Fruit fly (Drosophila melanogaster): ENCODE data around the gene okr.

The okr gene

DNA sequence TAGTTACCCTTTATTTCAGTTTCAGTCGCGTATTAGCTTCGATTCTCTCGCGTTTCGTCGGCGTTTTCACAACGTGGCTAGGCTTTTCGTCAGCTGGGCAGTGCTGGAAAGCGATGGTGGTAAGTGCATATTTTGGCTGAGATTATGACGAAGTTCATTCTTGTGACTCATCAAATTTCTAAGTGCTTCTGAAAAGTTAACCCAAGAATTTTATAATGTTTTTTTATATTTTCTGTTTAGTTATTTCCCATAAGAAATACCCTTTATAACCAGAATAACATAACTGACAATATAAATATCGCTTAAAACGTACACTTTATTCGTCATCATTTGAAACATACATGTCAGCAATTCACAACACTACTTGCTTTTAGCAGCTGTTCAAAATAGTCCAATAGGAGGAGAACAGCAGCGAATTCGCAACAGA is 44.6 kb upstream of the okr start, which contains the start of the genes CG17260 and SerRS (continued):
- TF ChIP-seq fd64A (GFP tag; optimal IDR thresholded peaks at IDR 0.05): no peak
- peak; percentile 54 for TF ChIP-seq CG4282 (GFP tag; optimal IDR thresholded peaks at IDR 0.05)
- TF ChIP-seq CG7372 (GFP tag; IDR thresholded peaks at IDR 0.05): peak; percentile 88
- peak; percentile 96 for TF ChIP-seq Xbp1 (GFP tag; optimal IDR thresholded peaks at IDR 0.05)
- peak; percentile 94 for TF ChIP-seq HmgZ (tag; optimal IDR thresholded peaks at IDR 0.05)
- peak; percentile 81 for TF ChIP-seq CG15011 (GFP tag; optimal IDR thresholded peaks at IDR 0.05)
- peak; percentile 98 for TF ChIP-seq CG2120 (GFP tag; optimal IDR thresholded peaks at IDR 0.05)
- peak; percentile 81 for TF ChIP-seq CG1603 (tag; optimal IDR thresholded peaks at IDR 0.05)
- peak; percentile 53 for TF ChIP-seq gcm2 (GFP tag; optimal IDR thresholded peaks at IDR 0.05)
- peak; percentile 91 for TF ChIP-seq CG11093 (GFP tag; IDR thresholded peaks at IDR 0.05)
- TF ChIP-seq corto (GFP tag; optimal IDR thresholded peaks at IDR 0.05): no peak
- TF ChIP-seq CG31388 (GFP tag; optimal IDR thresholded peaks at IDR 0.05): peak; percentile 80
- peak; percentile 95 for TF ChIP-seq dysf (GFP tag; IDR thresholded peaks at IDR 0.05)
- TF ChIP-seq CG12104 (GFP tag; optimal IDR thresholded peaks at IDR 0.05): peak; percentile 89
- peak; percentile 63 for TF ChIP-seq p53 (GFP tag; optimal IDR thresholded peaks at IDR 0.05)
- peak; percentile 90 for TF ChIP-seq CG34376 (GFP tag; optimal IDR thresholded peaks at IDR 0.05)
- peak; percentile 77; the same call in 1 of the 2 replicates for TF ChIP-seq cas (GFP tag; IDR thresholded peaks at IDR 0.05)
- TF ChIP-seq crc (GFP tag; optimal IDR thresholded peaks at IDR 0.05): peak; percentile 88
- TF ChIP-seq Atf3 (GFP tag; optimal IDR thresholded peaks at IDR 0.05): peak; percentile 89
- TF ChIP-seq sim (GFP tag; IDR thresholded peaks at IDR 0.05): no peak
- peak; percentile 91 for TF ChIP-seq CG10543 (GFP tag; optimal IDR thresholded peaks at IDR 0.05)
- peak; percentile 75; the same call in 1 of the 2 replicates for TF ChIP-seq gt (GFP tag; IDR thresholded peaks at IDR 0.05)
- peak; percentile 61 for TF ChIP-seq CG10274 (GFP tag; optimal IDR thresholded peaks at IDR 0.05)
- peak; percentile 79 for TF ChIP-seq luna (GFP tag; optimal IDR thresholded peaks at IDR 0.05)
- no peak for TF ChIP-seq Tbp (GFP tag; optimal IDR thresholded peaks at IDR 0.05)
- peak; percentile 91 for TF ChIP-seq caup (GFP tag; optimal IDR thresholded peaks at IDR 0.05; ENCODE audit: severe bottlenecking)
- TF ChIP-seq HHEX (GFP tag; optimal IDR thresholded peaks at IDR 0.05): peak; percentile 87
- TF ChIP-seq abd-A (tag; optimal IDR thresholded peaks at IDR 0.05): no peak
- TF ChIP-seq crp (GFP tag; optimal IDR thresholded peaks at IDR 0.05): peak; percentile 76 to 96
- peak; percentile 89 for TF ChIP-seq CG1647 (GFP tag; optimal IDR thresholded peaks at IDR 0.05)
- TF ChIP-seq Sin3A (optimal IDR thresholded peaks at IDR 0.05): peak; percentile 69
- peak; percentile 93 for TF ChIP-seq trem (tag; optimal IDR thresholded peaks at IDR 0.05)
- peak; percentile 94 for TF ChIP-seq CG18476 (GFP tag; optimal IDR thresholded peaks at IDR 0.05)
- TF ChIP-seq fru (optimal IDR thresholded peaks at IDR 0.05): no peak
- TF ChIP-seq Myb (GFP tag; optimal IDR thresholded peaks at IDR 0.05): peak; percentile 82
- no peak for TF ChIP-seq tna (GFP tag; IDR thresholded peaks at IDR 0.05; ENCODE audit: partially characterized antibody)
- TF ChIP-seq Deaf1 (tag; optimal IDR thresholded peaks at IDR 0.05): peak; percentile 81
- TF ChIP-seq vvl (GFP tag; IDR thresholded peaks at IDR 0.05): peak; percentile 95
- peak; percentile 25; the same call in 1 of the 2 replicates for TF ChIP-seq Dref (GFP tag; IDR thresholded peaks at IDR 0.05)
- peak; percentile 100 for TF ChIP-seq Meics (GFP tag; optimal IDR thresholded peaks at IDR 0.05)
- peak; percentile 97 for TF ChIP-seq Dip3 (GFP tag; optimal IDR thresholded peaks at IDR 0.05)
- TF ChIP-seq sisA (GFP tag; IDR thresholded peaks at IDR 0.05): peak; percentile 94
- no peak for TF ChIP-seq CG17568 (GFP tag; optimal IDR thresholded peaks at IDR 0.05)
- TF ChIP-seq CG8944 (GFP tag; optimal IDR thresholded peaks at IDR 0.05): peak; percentile 92
- peak; percentile 63; the same call in 1 of the 3 replicates for TF ChIP-seq gce (GFP tag; IDR thresholded peaks at IDR 0.05)
- peak; percentile 67 for TF ChIP-seq nom (GFP tag; optimal IDR thresholded peaks at IDR 0.05)
- peak; percentile 88 for TF ChIP-seq CG11247 (GFP tag; IDR thresholded peaks at IDR 0.05)
- peak; percentile 75 for TF ChIP-seq Oaz (GFP tag; IDR thresholded peaks at IDR 0.05)
- TF ChIP-seq maf-S (GFP tag; optimal IDR thresholded peaks at IDR 0.05): peak; percentile 93
- TF ChIP-seq hbn (GFP tag; IDR thresholded peaks at IDR 0.05; ENCODE audit: partially characterized antibody): peak; percentile 50
- TF ChIP-seq stwl (tag; optimal IDR thresholded peaks at IDR 0.05): peak; percentile 73
- peak; percentile 96 for TF ChIP-seq pnt (GFP tag; optimal IDR thresholded peaks at IDR 0.05)
